Worm (Caenorhabditis elegans) whole organism, L1 larva: ENCODE measurements around the gene H11E01.2.

Experiments used
- F16B12.6 ChIP-seq: fragments of 150-350 bp; optimal IDR thresholded peaks from 2 replicates; lab custom pipeline; 2014; ENCODE audit warnings: missing biosample characterization, missing genetic modification characterization
- Y116A8C.19 ChIP-seq: sonication (generic microtip); optimal IDR thresholded peaks from 2 replicates; lab custom pipeline; 2016; ENCODE audit warnings: missing compliant biosample characterization, missing genetic modification characterization, borderline replicate concordance
- blmp-1 ChIP-seq: fragments of 150-350 bp; optimal IDR thresholded peaks from 2 replicates; lab custom pipeline; 2014; ENCODE audit warnings: missing biosample characterization, missing genetic modification characterization
- ceh-82 ChIP-seq, 3 experiments: fragments of 150-350 bp in 1 of 3; sonication (generic microtip) in 2 of 3; optimal IDR thresholded peaks; 2 replicates each; lab custom pipeline; 2014 to 2017; ENCODE audit warnings: missing biosample characterization in 3 of 3, missing genetic modification characterization in 3 of 3
- ces-1 ChIP-seq: fragments of 150-350 bp; optimal IDR thresholded peaks from 2 replicates; lab custom pipeline; 2014; ENCODE audit warnings: missing biosample characterization, missing genetic modification reagents, missing genetic modification characterization
- dpl-1 ChIP-seq, 3 experiments: fragments of 150-350 bp in 2 of 3; sonication (generic microtip) in 1 of 3; optimal IDR thresholded peaks; 2 replicates each; lab custom pipeline; 2014 to 2017; ENCODE audit warnings: missing biosample characterization in 3 of 3, missing genetic modification characterization in 3 of 3, missing genetic modification reagents in 3 of 3
- dsc-1 ChIP-seq: sonication (generic microtip); optimal IDR thresholded peaks from 2 replicates; lab custom pipeline; 2016; ENCODE audit warnings: mild to moderate bottlenecking, missing genetic modification characterization, missing compliant biosample characterization
- efl-3 ChIP-seq: fragments of 200-800 bp; sonication (Bioruptor generic); optimal IDR thresholded peaks from 2 replicates; lab custom pipeline; 2018; ENCODE audit warnings: mild to moderate bottlenecking, missing genetic modification characterization, missing compliant biosample characterization
- egl-13 ChIP-seq: sonication (generic microtip); optimal IDR thresholded peaks from 2 replicates; lab custom pipeline; 2016; ENCODE audit warnings: missing genotype, missing genetic modification reagents, missing genetic modification characterization, missing compliant biosample characterization
- fkh-10 ChIP-seq: sonication (generic microtip); optimal IDR thresholded peaks from 2 replicates; lab custom pipeline; 2017; ENCODE audit warnings: missing biosample characterization, missing genetic modification reagents, missing genetic modification characterization
- fos-1 ChIP-seq: fragments of 150-350 bp; optimal IDR thresholded peaks from 2 replicates; lab custom pipeline; 2014; ENCODE audit warnings: missing biosample characterization, missing genetic modification characterization
- hlh-4 ChIP-seq: sonication (generic microtip); optimal IDR thresholded peaks from 2 replicates; lab custom pipeline; 2016; ENCODE audit warnings: mild to moderate bottlenecking, missing genetic modification characterization, missing compliant biosample characterization
- hpl-2 ChIP-seq: fragments of 150-350 bp; optimal IDR thresholded peaks from 2 replicates; lab custom pipeline; 2014; ENCODE audit warnings: missing biosample characterization, missing genetic modification reagents, missing genetic modification characterization
- irx-1 ChIP-seq: sonication (generic microtip); optimal IDR thresholded peaks from 2 replicates; lab custom pipeline; 2016; ENCODE audit warnings: missing genetic modification characterization, missing compliant biosample characterization
- jun-1 ChIP-seq: fragments of 150-350 bp; optimal IDR thresholded peaks from 2 replicates; lab custom pipeline; 2014; ENCODE audit warnings: missing biosample characterization, missing genetic modification reagents, missing genetic modification characterization
- lin-14 ChIP-seq: fragments of 200-800 bp; sonication (Bioruptor generic); optimal IDR thresholded peaks from 2 replicates; lab custom pipeline; 2018; ENCODE audit warnings: mild to moderate bottlenecking, missing genetic modification characterization, moderate library complexity, missing compliant biosample characterization
- mab-9 ChIP-seq: fragments of 200-800 bp; sonication (Bioruptor generic); IDR thresholded peaks from 2 replicates; pipeline ENCODE4 v1.3.6; 2022; ENCODE audit warnings: missing genetic modification reagents, missing genetic modification characterization, missing compliant biosample characterization
- mep-1 ChIP-seq: fragments of 150-350 bp; optimal IDR thresholded peaks from 2 replicates; lab custom pipeline; 2014; ENCODE audit warnings: missing biosample characterization, missing genetic modification characterization
- nhr-12 ChIP-seq: sonication (generic microtip); optimal IDR thresholded peaks from 2 replicates; lab custom pipeline; 2017; ENCODE audit warnings: missing biosample characterization, missing genetic modification characterization
- nhr-20 ChIP-seq: sonication (generic microtip); optimal IDR thresholded peaks from 2 replicates; lab custom pipeline; 2016; ENCODE audit warnings: mild to moderate bottlenecking, missing genetic modification characterization, missing compliant biosample characterization
- nhr-237 ChIP-seq: fragments of 150-350 bp; optimal IDR thresholded peaks from 2 replicates; lab custom pipeline; 2014; ENCODE audit warnings: missing biosample characterization, missing genetic modification characterization
- nhr-47 ChIP-seq: sonication (generic microtip); optimal IDR thresholded peaks from 2 replicates; lab custom pipeline; 2016; ENCODE audit warnings: mild to moderate bottlenecking, missing genetic modification characterization, moderate library complexity, missing compliant biosample characterization
- nhr-76 ChIP-seq: sonication (generic microtip); optimal IDR thresholded peaks from 2 replicates; lab custom pipeline; 2017; ENCODE audit warnings: missing biosample characterization, missing genetic modification characterization
- nhr-77 ChIP-seq: fragments of 150-350 bp; optimal IDR thresholded peaks from 2 replicates; lab custom pipeline; 2014; ENCODE audit warnings: missing biosample characterization, missing genetic modification characterization
- nhr-90 ChIP-seq: sonication (generic microtip); optimal IDR thresholded peaks from 2 replicates; lab custom pipeline; 2016; ENCODE audit warnings: mild to moderate bottlenecking, missing genetic modification characterization, missing compliant biosample characterization; ENCODE audit not compliant: poor library complexity
- pag-3 ChIP-seq: sonication (generic microtip); optimal IDR thresholded peaks from 2 replicates; lab custom pipeline; 2017; ENCODE audit warnings: missing genetic modification characterization, mild to moderate bottlenecking, missing compliant biosample characterization, antibody characterized with exemption, borderline replicate concordance; ENCODE audit not compliant: insufficient read depth
- pax-3 ChIP-seq: fragments of 200-800 bp; sonication (Bioruptor generic); optimal IDR thresholded peaks from 2 replicates; lab custom pipeline; 2018; ENCODE audit warnings: mild to moderate bottlenecking, missing genetic modification characterization, moderate library complexity, missing compliant biosample characterization
- pqm-1 ChIP-seq: sonication (generic microtip); optimal IDR thresholded peaks from 3 replicates; lab custom pipeline; 2017; ENCODE audit warnings: missing biosample characterization, missing genetic modification characterization
- skn-1 ChIP-seq: fragments of 150-350 bp; optimal IDR thresholded peaks from 2 replicates; lab custom pipeline; 2014; ENCODE audit warnings: missing biosample characterization, missing genetic modification characterization
- snpc-4 ChIP-seq: fragments of 150-350 bp; optimal IDR thresholded peaks from 2 replicates; lab custom pipeline; 2014; ENCODE audit warnings: missing biosample characterization, missing genetic modification characterization
- sox-4 ChIP-seq: sonication (generic microtip); optimal IDR thresholded peaks from 2 replicates; lab custom pipeline; 2016; ENCODE audit warnings: missing genetic modification characterization, missing compliant biosample characterization
- sptf-1 ChIP-seq: fragments of 150-350 bp; optimal IDR thresholded peaks from 2 replicates; lab custom pipeline; 2014; ENCODE audit warnings: missing biosample characterization, missing genetic modification characterization
- swsn-7 ChIP-seq: sonication (generic microtip); optimal IDR thresholded peaks from 2 replicates; lab custom pipeline; 2016; ENCODE audit warnings: missing genetic modification characterization, missing compliant biosample characterization
- tbx-2 ChIP-seq: sonication (generic microtip); optimal IDR thresholded peaks from 2 replicates; lab custom pipeline; 2016; ENCODE audit warnings: missing genetic modification characterization, missing compliant biosample characterization
- unc-130 ChIP-seq: fragments of 150-350 bp; optimal IDR thresholded peaks from 2 replicates; lab custom pipeline; 2017; ENCODE audit warnings: missing biosample characterization, missing genetic modification characterization, inconsistent platforms
- unc-86 ChIP-seq: sonication (generic microtip); optimal IDR thresholded peaks from 2 replicates; lab custom pipeline; 2016; ENCODE audit warnings: missing genetic modification characterization, missing compliant biosample characterization
- unc-98 ChIP-seq: fragments of 200-800 bp; sonication (Bioruptor generic); IDR thresholded peaks from 2 replicates; pipeline ENCODE4 v1.3.6; 2022; ENCODE audit warnings: missing genetic modification characterization, missing compliant biosample characterization
- xbp-1 ChIP-seq: sonication (generic microtip); optimal IDR thresholded peaks from 2 replicates; lab custom pipeline; 2016; ENCODE audit warnings: missing genetic modification characterization, missing compliant biosample characterization
- zag-1 ChIP-seq: fragments of 150-350 bp; optimal IDR thresholded peaks from 2 replicates; lab custom pipeline; 2014; ENCODE audit warnings: missing biosample characterization, missing genetic modification characterization
- zip-4 ChIP-seq: fragments of 200-800 bp; sonication (Bioruptor generic); optimal IDR thresholded peaks from 2 replicates; lab custom pipeline; 2018; ENCODE audit warnings: mild to moderate bottlenecking, missing genetic modification characterization, moderate library complexity, missing compliant biosample characterization
- ztf-11 ChIP-seq, 2 experiments: sonication (generic microtip); optimal IDR thresholded peaks; 2 replicates each; lab custom pipeline; 2016 to 2017; ENCODE audit warnings: missing genetic modification characterization in 2 of 2, missing biosample characterization in 1 of 2, missing compliant biosample characterization in 1 of 2

H11E01.2 gene

DNA sequence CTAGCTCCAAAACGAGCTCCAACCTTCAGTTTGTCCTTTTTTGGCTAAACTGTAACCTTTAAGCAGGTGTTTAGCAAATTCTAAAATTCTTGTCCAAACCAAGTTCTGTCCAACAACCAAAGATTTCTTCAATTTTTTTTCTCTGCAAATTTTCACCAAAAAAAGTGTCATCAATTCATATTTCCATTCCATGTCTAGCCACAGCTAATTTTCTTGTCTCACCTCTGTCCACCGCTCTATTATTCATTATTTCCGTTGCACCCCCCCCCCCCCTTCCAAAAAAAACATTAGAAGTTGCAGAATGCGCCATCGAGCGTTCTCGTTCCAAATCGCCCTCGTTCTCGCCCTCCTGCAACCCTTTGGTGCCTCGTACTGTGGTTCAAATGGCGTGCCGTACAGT lies 44.5 kb upstream of the H11E01.2 start, which contains the start of gene wrt-9:
TSS of gene wrt-9 (plus strand) at position 301 of the 400 bp plus-strand sequence.
- TF ChIP-seq skn-1 (tag; lab: Kevin White, UChicago) (no peak), unc-130 (tag; lab: Kevin White, UChicago) (no peak), swsn-7 (tag; lab: Kevin White, UChicago) (no peak), tbx-2 (tag; lab: Kevin White, UChicago) (no peak), dpl-1 (GFP tag; optimal IDR thresholded peaks at IDR 0.05; lab: Kevin White, UChicago) (no peak), irx-1 (tag; lab: Kevin White, UChicago) (no peak), ceh-82 (tag; optimal IDR thresholded peaks at IDR 0.05; lab: Kevin White, UChicago) (no peak), sox-4 (tag; lab: Kevin White, UChicago) (no peak)

DNA sequence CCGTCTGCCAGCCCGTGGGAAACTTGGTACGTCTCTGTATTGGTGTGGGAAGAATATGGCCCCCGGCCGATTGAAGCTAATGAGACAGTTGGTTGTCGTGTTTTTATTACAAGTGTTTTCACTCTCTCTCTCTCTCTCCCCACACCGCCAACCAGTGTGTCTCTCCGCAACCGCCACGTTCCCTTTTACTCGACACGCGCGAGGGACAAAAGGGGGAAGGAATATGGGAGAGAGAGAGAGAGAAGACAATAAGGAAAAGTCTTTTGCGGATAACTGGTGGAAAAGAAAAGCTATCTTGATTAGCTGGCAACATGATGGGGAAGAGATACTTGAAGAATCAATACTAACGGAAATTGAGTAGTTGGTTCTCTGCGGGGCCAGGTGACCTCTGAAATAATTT lies 42.2 kb upstream of the H11E01.2 start:
- TF ChIP-seq nhr-77 (tag; lab: Kevin White, UChicago): no peak
- TF ChIP-seq pag-3 (tag; lab: Kevin White, UChicago): no peak
- TF ChIP-seq fos-1 (tag; lab: Kevin White, UChicago): no peak
- TF ChIP-seq nhr-20 (tag; lab: Kevin White, UChicago): no peak
- TF ChIP-seq mep-1 (tag; lab: Kevin White, UChicago): no peak
- TF ChIP-seq blmp-1 (tag; lab: Kevin White, UChicago): peak; percentile 99
- no peak for TF ChIP-seq nhr-12
- TF ChIP-seq, all 84 proteins: peak for 1

DNA sequence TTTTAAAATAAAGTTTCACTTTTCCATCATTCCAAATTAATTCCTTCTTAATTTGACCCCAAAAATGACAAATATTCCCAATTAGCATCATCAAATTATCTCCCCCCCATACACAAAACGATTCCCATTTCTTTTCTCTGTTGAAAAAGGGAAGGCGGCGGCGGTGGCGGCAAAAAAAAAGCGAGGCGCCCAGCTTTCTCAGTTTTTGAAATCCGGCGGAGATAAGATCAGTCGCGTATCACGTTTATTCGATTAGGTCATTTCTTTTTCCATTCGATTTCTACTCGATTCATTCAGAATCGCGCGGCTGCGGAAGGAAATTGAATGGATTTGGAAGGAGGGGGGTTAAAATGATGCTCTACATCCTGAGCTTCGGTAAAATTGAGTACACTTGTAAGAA lies 36.9 kb upstream of the H11E01.2 start:
- TF ChIP-seq F16B12.6 (tag; lab: Kevin White, UChicago) (no peak), blmp-1 (tag; lab: Kevin White, UChicago) (peak; percentile 96)

DNA sequence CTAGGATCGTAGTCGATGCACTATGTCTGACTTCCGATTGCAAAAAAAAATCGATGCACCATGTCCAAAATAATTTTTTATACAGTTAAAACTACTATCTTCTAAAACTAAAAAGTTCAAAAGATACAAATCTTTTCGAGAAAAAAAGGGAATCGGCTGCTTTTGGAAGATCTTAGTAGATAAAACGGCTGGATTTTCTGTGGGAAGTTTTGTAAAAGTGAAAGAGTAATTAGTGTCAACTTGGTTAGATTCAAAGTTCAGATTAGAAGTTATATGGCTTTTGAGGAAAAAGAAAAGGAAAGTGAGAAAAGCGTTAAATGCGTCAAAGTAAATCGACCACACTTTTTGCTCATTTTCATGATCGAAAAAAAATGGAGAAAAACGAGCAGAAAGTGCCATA lies 33.8 kb upstream of the H11E01.2 start:
- TF ChIP-seq blmp-1 (tag; lab: Kevin White, UChicago) (peak; percentile 54), pax-3 (tag; lab: Kevin White, UChicago) (no peak), mab-9 (GFP tag; lab: Robert Waterston, UW) (no peak), lin-14 (GFP tag; lab: Kevin White, UChicago) (peak; percentile 2)

DNA sequence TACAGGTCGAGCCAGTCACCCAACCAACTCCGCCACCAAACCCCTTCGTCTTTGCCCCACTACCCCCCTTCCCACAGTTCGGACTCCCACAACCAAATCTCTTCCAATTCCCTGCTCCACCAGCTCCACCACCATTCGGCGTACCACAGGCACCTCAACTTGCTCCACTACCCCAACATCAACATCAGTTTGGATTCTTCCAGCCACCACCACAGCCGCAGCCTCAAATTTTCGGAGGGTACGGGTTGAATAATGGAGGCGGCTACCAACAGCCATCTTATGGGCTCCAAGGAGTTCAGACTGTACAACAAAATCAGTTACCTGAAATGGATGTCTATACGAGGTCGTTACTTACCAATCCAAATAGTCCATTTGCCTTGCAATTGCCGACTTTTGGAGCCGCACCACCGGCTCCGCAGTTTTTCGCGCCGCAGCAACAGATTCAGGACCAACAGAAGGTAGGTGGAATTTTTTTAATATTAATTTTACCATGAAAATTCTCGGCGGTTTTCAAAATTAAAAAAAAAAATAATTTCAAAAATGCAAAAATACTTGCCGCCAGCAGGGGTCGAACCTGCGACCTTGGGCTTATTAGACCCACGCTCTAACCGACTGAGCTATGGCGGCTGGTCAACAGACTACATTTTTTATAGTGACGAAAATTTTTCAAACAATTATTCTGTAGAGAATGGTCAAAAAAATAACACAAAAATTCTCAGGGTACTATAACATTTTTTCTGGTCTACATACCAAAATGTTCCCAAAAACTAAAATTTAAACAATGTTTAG lies 31.5 kb upstream of the H11E01.2 start:
- TF ChIP-seq egl-13 (tag; lab: Kevin White, UChicago) (no peak), efl-3 (GFP tag; lab: Kevin White, UChicago) (no peak), nhr-20 (tag; lab: Kevin White, UChicago) (no peak), nhr-76 (tag; lab: Kevin White, UChicago) (no peak), mep-1 (tag; lab: Kevin White, UChicago) (no peak), sptf-1 (tag; lab: Kevin White, UChicago) (no peak), zag-1 (tag; lab: Kevin White, UChicago) (no peak), zip-4 (GFP tag; lab: Kevin White, UChicago) (no peak)

DNA sequence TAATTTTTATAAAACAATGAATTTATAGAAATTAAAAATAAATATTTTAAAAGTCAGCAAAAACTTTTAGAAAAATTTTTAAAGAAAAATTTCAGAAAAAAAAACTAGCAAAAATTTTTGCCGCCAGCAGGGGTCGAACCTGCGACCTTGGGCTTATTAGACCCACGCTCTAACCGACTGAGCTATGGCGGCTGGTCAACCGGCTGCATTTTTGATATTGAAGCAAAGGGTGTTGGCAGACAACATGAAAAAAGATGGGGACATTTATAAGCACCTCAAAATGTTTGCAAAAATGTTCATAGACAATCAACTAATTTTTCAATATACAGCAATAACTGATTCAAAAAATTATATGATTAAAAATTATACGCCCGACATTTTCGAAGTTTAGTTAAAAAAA lies 30.9 kb upstream of the H11E01.2 start:
- TF ChIP-seq ces-1 (GFP tag; lab: Kevin White, UChicago): no peak
- peak; percentile 23 for TF ChIP-seq nhr-90 (tag; lab: Kevin White, UChicago)
- TF ChIP-seq hpl-2: no peak
- no peak for TF ChIP-seq snpc-4
- no peak for TF ChIP-seq jun-1 (tag; lab: Kevin White, UChicago)
- no peak for TF ChIP-seq irx-1 (tag; lab: Kevin White, UChicago)
- TF ChIP-seq ztf-11 (tag; optimal IDR thresholded peaks at IDR 0.05; lab: Kevin White, UChicago): no peak
- no peak for TF ChIP-seq pqm-1 (tag; lab: Kevin White, UChicago)
- no peak for TF ChIP-seq zip-4 (GFP tag; lab: Kevin White, UChicago)
- TF ChIP-seq nhr-20 (tag; lab: Kevin White, UChicago): no peak
- TF ChIP-seq nhr-47 (tag; lab: Kevin White, UChicago): no peak
- TF ChIP-seq nhr-237 (tag; lab: Kevin White, UChicago): no peak
- TF ChIP-seq hlh-4 (tag; lab: Kevin White, UChicago): no peak
- TF ChIP-seq xbp-1 (tag; lab: Kevin White, UChicago): no peak
- TF ChIP-seq fkh-10 (GFP tag; lab: Kevin White, UChicago): no peak
- peak; percentile 8 for TF ChIP-seq dsc-1 (tag; lab: Kevin White, UChicago)
- no peak for TF ChIP-seq unc-86 (tag; lab: Kevin White, UChicago)
- TF ChIP-seq Y116A8C.19 (tag; lab: Kevin White, UChicago): no peak
- TF ChIP-seq unc-98 (GFP tag; lab: Robert Waterston, UW): no peak
